Worm (Caenorhabditis elegans) whole organism, early embryonic: ENCODE measurements around the gene C33C12.12.

Source experiments
- hnd-1 ChIP-seq: sonication (generic microtip); optimal IDR thresholded peaks from 2 replicates; lab custom pipeline; 2016; ENCODE audit warnings: missing genetic modification characterization, missing compliant biosample characterization
- scrt-1 ChIP-seq: fragments of 200-800 bp; sonication (Bioruptor generic); IDR thresholded peaks from 2 replicates; pipeline ENCODE4 v1.3.6; 2022; ENCODE audit warnings: missing genetic modification characterization, missing compliant biosample characterization

- no peak for TF ChIP-seq scrt-1 (GFP tag; lab: Robert Waterston, UW)
- TF ChIP-seq hnd-1 (tag; lab: Kevin White, UChicago): no peak
Observed at ce11 chrII:2195541-2195940, 25.6 kb upstream of the C33C12.12 start.
